Fruit fly (Drosophila melanogaster): ENCODE data around the gene CG7872.

The CG7872 gene

dm6 chrX:15594230-15594857 lies 16.3 kb downstream of the CG7872 start (continued):
- TF ChIP-seq Med (GFP tag) (peak; percentile 75), CG4404 (GFP tag; IDR thresholded peaks at IDR 0.05) (0 out of 2 replicates have a peak, but pooled peaks have one; percentile 7), CG4730 (GFP tag; IDR thresholded peaks at IDR 0.05) (0 out of 2 replicates have a peak, but pooled peaks have one; percentile 24), HmgZ (tag; optimal IDR thresholded peaks at IDR 0.05) (peak; percentile 25), abd-A (tag; optimal IDR thresholded peaks at IDR 0.05) (no peak), TFAM (GFP tag; optimal IDR thresholded peaks at IDR 0.05) (no peak), NC2β (GFP tag; optimal IDR thresholded peaks at IDR 0.05) (peak; percentile 21), CG16815 (GFP tag; optimal IDR thresholded peaks at IDR 0.05) (no peak), Hsf (GFP tag; optimal IDR thresholded peaks at IDR 0.05) (peak; percentile 30), trh (GFP tag; optimal IDR thresholded peaks at IDR 0.05) (no peak), CG17612 (GFP tag; IDR thresholded peaks at IDR 0.05) (no peak), CG6175 (GFP tag; IDR thresholded peaks at IDR 0.05) (peak; percentile 20; the same call in 1 of the 3 replicates), maf-S (GFP tag; optimal IDR thresholded peaks at IDR 0.05) (no peak), inv (GFP tag; IDR thresholded peaks at IDR 0.05; ENCODE audit: partially characterized antibody) (0 out of 2 replicates have a peak, but pooled peaks have one; percentile 30), CG11696 (GFP tag; IDR thresholded peaks at IDR 0.05) (no peak), lmd (GFP tag; IDR thresholded peaks at IDR 0.05) (peak; percentile 56; the same call in 1 of the 2 replicates), Lpt (GFP tag; optimal IDR thresholded peaks at IDR 0.05) (no peak), dysf (GFP tag; IDR thresholded peaks at IDR 0.05) (peak; percentile 55; the same call in 1 of the 3 replicates), onecut (GFP tag; IDR thresholded peaks at IDR 0.05) (peak; percentile 39; the same call in 1 of the 2 replicates), CG14710 (tag; optimal IDR thresholded peaks at IDR 0.05) (no peak), insv (GFP tag; optimal IDR thresholded peaks at IDR 0.05) (peak in 1 of 2 experiments; percentile 36), salm (tag; optimal IDR thresholded peaks at IDR 0.05) (no peak), Deaf1 (tag; optimal IDR thresholded peaks at IDR 0.05) (no peak), Trl (optimal IDR thresholded peaks at IDR 0.05) (peak in 1 of 2 experiments; percentile 24), Trl (GFP tag; optimal IDR thresholded peaks at IDR 0.05) (no peak), CG13296 (GFP tag; optimal IDR thresholded peaks at IDR 0.05) (no peak), cas (GFP tag; IDR thresholded peaks at IDR 0.05) (no peak), CG1602 (GFP tag; optimal IDR thresholded peaks at IDR 0.05) (peak; percentile 36), Nf-YB (GFP tag; optimal IDR thresholded peaks at IDR 0.05) (no peak), B-H1 (GFP tag; IDR thresholded peaks at IDR 0.05) (no peak), CG3847 (GFP tag; IDR thresholded peaks at IDR 0.05) (peak; percentile 47), gem (tag; optimal IDR thresholded peaks at IDR 0.05) (peak; percentile 35), CG15514 (GFP tag; optimal IDR thresholded peaks at IDR 0.05) (no peak), CG12942 (GFP tag; optimal IDR thresholded peaks at IDR 0.05) (peak; percentile 5), CG2129 (GFP tag; IDR thresholded peaks at IDR 0.05; ENCODE audit: partially characterized antibody) (no peak), vfl (GFP tag; optimal IDR thresholded peaks at IDR 0.05) (no peak), CG12104 (GFP tag; optimal IDR thresholded peaks at IDR 0.05) (no peak), ci (GFP tag; IDR thresholded peaks at IDR 0.05) (peak; percentile 63), gcm (GFP tag; optimal IDR thresholded peaks at IDR 0.05) (no peak), CG14667 (GFP tag; IDR thresholded peaks at IDR 0.05) (peak; percentile 63), her (GFP tag; optimal IDR thresholded peaks at IDR 0.05) (no peak), CG6654 (GFP tag; optimal IDR thresholded peaks at IDR 0.05) (no peak), sd (tag; optimal IDR thresholded peaks at IDR 0.05) (peak; percentile 28), Myb (GFP tag; optimal IDR thresholded peaks at IDR 0.05) (no peak), Bdp1 (GFP tag; optimal IDR thresholded peaks at IDR 0.05) (no peak), CG3407 (GFP tag; optimal IDR thresholded peaks at IDR 0.05) (no peak), lilli (GFP tag; optimal IDR thresholded peaks at IDR 0.05) (peak; percentile 16), crp (GFP tag; optimal IDR thresholded peaks at IDR 0.05) (no peak), NFAT (GFP tag; IDR thresholded peaks at IDR 0.05) (peak; percentile 73), pan (optimal IDR thresholded peaks at IDR 0.05) (no peak), pan (GFP tag; optimal IDR thresholded peaks at IDR 0.05 in 1 of 2, IDR thresholded peaks at IDR 0.05 in 1 of 2) (peak in 1 of 2 experiments; percentile 71)

Measured in whole organism, embryonic.